Worm (Caenorhabditis elegans) whole organism, young adult: ENCODE data around the gene R102.11.

Experiments used
- D2030.7 ChIP-seq: fragments of 200-800 bp; sonication (Bioruptor generic); IDR thresholded peaks from 2 replicates; pipeline ENCODE4 v1.3.6; 2022; ENCODE audit warnings: missing genetic modification reagents, missing genetic modification characterization, missing compliant biosample characterization
- F49E8.2 ChIP-seq: sonication (generic microtip); optimal IDR thresholded peaks from 3 replicates; lab custom pipeline; 2017; ENCODE audit warnings: missing genetic modification characterization, mild to moderate bottlenecking, missing compliant biosample characterization, antibody characterized with exemption, moderate library complexity; ENCODE audit not compliant: insufficient read depth
- T26A5.8 ChIP-seq: sonication (generic microtip); optimal IDR thresholded peaks from 2 replicates; lab custom pipeline; 2016; ENCODE audit warnings: missing genetic modification characterization, missing compliant biosample characterization
- ets-4 ChIP-seq: fragments of 200-800 bp; sonication (Bioruptor generic); optimal IDR thresholded peaks from 2 replicates; lab custom pipeline; 2018; ENCODE audit warnings: mild to moderate bottlenecking, missing genetic modification characterization, missing compliant biosample characterization
- nfya-1 ChIP-seq: sonication (generic microtip); optimal IDR thresholded peaks from 2 replicates; lab custom pipeline; 2017; ENCODE audit warnings: antibody characterized with exemption, missing compliant biosample characterization, missing genetic modification characterization, borderline replicate concordance; ENCODE audit not compliant: insufficient read depth

ce11 chrIV:10716348-10716747, 16.8 kb upstream of the R102.11 start, which contains the start of gene ncx-3:
- TF ChIP-seq D2030.7 (GFP tag; lab: Robert Waterston, UW) (no peak), ets-4 (GFP tag; lab: Kevin White, UChicago) (no peak), F49E8.2 (no peak), nfya-1 (tag; lab: Kevin White, UChicago) (no peak), T26A5.8 (tag; lab: Kevin White, UChicago) (no peak)
